Fruit fly (Drosophila melanogaster) whole organism, embryonic: ENCODE measurements around the gene Naa80.

Source experiments
- Abd-B ChIP-seq: fragments of 200-800 bp; sonication (Bioruptor generic); optimal IDR thresholded peaks from 2 replicates; lab custom pipeline; 2018; ENCODE audit warnings: missing biosample characterization, mild to moderate bottlenecking, missing genetic modification characterization, moderate library complexity
- CG10209 ChIP-seq: fragments of 200-800 bp; sonication (Bioruptor generic); optimal IDR thresholded peaks from 3 replicates; lab custom pipeline; 2017; ENCODE audit warnings: missing biosample characterization, mild to moderate bottlenecking, missing genetic modification characterization, missing genetic modification reagents
- CG11093 ChIP-seq: fragments of 200-800 bp; sonication (Bioruptor generic); IDR thresholded peaks from 3 replicates; pipeline ENCODE4 v1.3.6; 2022; ENCODE audit warnings: missing biosample characterization, missing genetic modification characterization
- CG11695 ChIP-seq: fragments of 200-800 bp; sonication (Bioruptor generic); IDR thresholded peaks from 3 replicates; pipeline ENCODE4 v1.3.6; 2022; ENCODE audit warnings: missing biosample characterization, missing genetic modification characterization
- CG12071 ChIP-seq: fragments of 200-800 bp; sonication (Bioruptor generic); optimal IDR thresholded peaks from 3 replicates; lab custom pipeline; 2018; ENCODE audit warnings: missing biosample characterization, mild to moderate bottlenecking, missing genetic modification characterization
- CG12391 ChIP-seq: fragments of 200-800 bp; sonication (Bioruptor generic); optimal IDR thresholded peaks from 3 replicates; lab custom pipeline; 2018; ENCODE audit warnings: missing biosample characterization, mild to moderate bottlenecking, missing genetic modification characterization, moderate library complexity
- CG13296 ChIP-seq: fragments of 200-800 bp; sonication (Bioruptor generic); optimal IDR thresholded peaks from 3 replicates; lab custom pipeline; 2018; ENCODE audit warnings: missing biosample characterization, mild to moderate bottlenecking, missing genetic modification characterization
- CG18262 ChIP-seq: fragments of 200-800 bp; optimal IDR thresholded peaks from 3 replicates; lab custom pipeline; 2019; ENCODE audit warnings: missing biosample characterization, mild to moderate bottlenecking, missing genetic modification characterization, moderate library complexity
- CG2116 ChIP-seq: fragments of 200-800 bp; sonication (Bioruptor generic); optimal IDR thresholded peaks from 3 replicates; lab custom pipeline; 2018; ENCODE audit warnings: missing biosample characterization, mild to moderate bottlenecking, missing genetic modification characterization
- CG2202 ChIP-seq: fragments of 200-800 bp; sonication (Bioruptor generic); optimal IDR thresholded peaks from 2 replicates; lab custom pipeline; 2018; ENCODE audit warnings: missing biosample characterization, mild to moderate bottlenecking, missing genetic modification characterization
- CG30020 ChIP-seq: fragments of 200-800 bp; optimal IDR thresholded peaks from 2 replicates; lab custom pipeline; 2019; ENCODE audit warnings: missing biosample characterization, mild to moderate bottlenecking, missing genetic modification characterization, moderate library complexity
- CG31388 ChIP-seq: fragments of 200-800 bp; sonication (Bioruptor generic); optimal IDR thresholded peaks from 2 replicates; lab custom pipeline; 2016; ENCODE audit warnings: missing biosample characterization, missing genetic modification characterization
- CG31441 ChIP-seq: fragments of 200-800 bp; sonication (Bioruptor generic); IDR thresholded peaks from 2 replicates; pipeline ENCODE4 v1.3.6; 2022; ENCODE audit warnings: missing biosample characterization, missing genetic modification characterization
- CG6765 ChIP-seq: fragments of 200-800 bp; sonication (Bioruptor generic); optimal IDR thresholded peaks from 3 replicates; lab custom pipeline; 2017; ENCODE audit warnings: missing biosample characterization, mild to moderate bottlenecking, missing genetic modification characterization
- CG7357 ChIP-seq: fragments of 200-800 bp; sonication (Bioruptor generic); IDR thresholded peaks from 3 replicates; pipeline ENCODE4 v1.3.6; 2022; ENCODE audit warnings: missing biosample characterization, missing genetic modification characterization
- CG7963 ChIP-seq: fragments of 200-800 bp; sonication (Bioruptor generic); IDR thresholded peaks from 3 replicates; pipeline ENCODE4 v1.3.6; 2022; ENCODE audit warnings: missing biosample characterization, missing genetic modification characterization; ENCODE audit not compliant: partially characterized antibody
- CG8089 ChIP-seq: fragments of 200-800 bp; sonication (Bioruptor generic); optimal IDR thresholded peaks from 3 replicates; lab custom pipeline; 2016; ENCODE audit warnings: missing biosample characterization, missing genetic modification characterization
- CTCF ChIP-seq: fragments of 200-800 bp; sonication (Bioruptor generic); optimal IDR thresholded peaks from 2 replicates; lab custom pipeline; 2017; ENCODE audit warnings: missing biosample characterization, mild to moderate bottlenecking, missing genetic modification characterization, moderate library complexity
- Camta ChIP-seq: fragments of 200-800 bp; sonication (Bioruptor generic); optimal IDR thresholded peaks from 2 replicates; lab custom pipeline; 2016; ENCODE audit warnings: missing biosample characterization, missing genetic modification characterization
- Deaf1 ChIP-seq: fragments of 200-800 bp; optimal IDR thresholded peaks from 3 replicates; lab custom pipeline; 2019; ENCODE audit warnings: missing biosample characterization, mild to moderate bottlenecking, missing genetic modification characterization, moderate library complexity
- Dfd ChIP-seq, 2 experiments: fragments of >200 bp; optimal IDR thresholded peaks; 2 replicates each; lab custom pipeline; 2017; ENCODE audit warnings: missing biosample characterization in 2 of 2, missing genetic modification characterization in 2 of 2
- Dip3 ChIP-seq: fragments of 200-800 bp; sonication (Bioruptor generic); optimal IDR thresholded peaks from 3 replicates; lab custom pipeline; 2016; ENCODE audit warnings: missing biosample characterization, missing genetic modification characterization
- E2f2 ChIP-seq: fragments of 200-800 bp; sonication (Bioruptor generic); IDR thresholded peaks from 2 replicates; pipeline ENCODE4 v1.3.6; 2022; ENCODE audit warnings: missing biosample characterization, missing genetic modification characterization
- Elba2 ChIP-seq: fragments of 200-800 bp; sonication (Bioruptor generic); optimal IDR thresholded peaks from 3 replicates; lab custom pipeline; 2016; ENCODE audit warnings: missing biosample characterization, missing genetic modification characterization
- Fer1 ChIP-seq: fragments of 200-800 bp; sonication (Bioruptor generic); optimal IDR thresholded peaks from 2 replicates; lab custom pipeline; 2017; ENCODE audit warnings: missing biosample characterization, mild to moderate bottlenecking, missing genetic modification characterization
- Gug ChIP-seq: fragments of 200-800 bp; sonication (Bioruptor generic); IDR thresholded peaks from 4 replicates; pipeline ENCODE4 v1.3.6; 2022; ENCODE audit warnings: missing biosample characterization, missing genetic modification characterization
- Hmx ChIP-seq: fragments of 200-800 bp; sonication (Bioruptor generic); optimal IDR thresholded peaks from 2 replicates; lab custom pipeline; 2016; ENCODE audit warnings: missing biosample characterization, missing genetic modification characterization
- Hr3 ChIP-seq: fragments of 200-800 bp; sonication (Bioruptor generic); optimal IDR thresholded peaks from 3 replicates; lab custom pipeline; 2016; ENCODE audit warnings: missing biosample characterization, missing genetic modification characterization
- Lpt ChIP-seq: fragments of >200 bp; optimal IDR thresholded peaks from 2 replicates; lab custom pipeline; 2018; ENCODE audit warnings: missing biosample characterization, missing genetic modification characterization
- NfI ChIP-seq: fragments of 200-800 bp; sonication (Bioruptor generic); optimal IDR thresholded peaks from 3 replicates; lab custom pipeline; 2018; ENCODE audit warnings: missing biosample characterization, mild to moderate bottlenecking, missing genetic modification characterization, moderate library complexity
- Oaz ChIP-seq: fragments of 200-800 bp; sonication (Bioruptor generic); IDR thresholded peaks from 2 replicates; pipeline ENCODE4 v1.3.6; 2022; ENCODE audit warnings: missing biosample characterization, missing genetic modification characterization
- Optix ChIP-seq: fragments of 200-800 bp; sonication (Bioruptor generic); IDR thresholded peaks from 3 replicates; pipeline ENCODE4 v1.3.6; 2022; ENCODE audit warnings: missing biosample characterization, missing genetic modification characterization
- ash1 ChIP-seq: fragments of 200-800 bp; sonication (Bioruptor generic); optimal IDR thresholded peaks from 2 replicates; lab custom pipeline; 2018; ENCODE audit warnings: missing biosample characterization, mild to moderate bottlenecking, missing genetic modification characterization
- cg ChIP-seq: fragments of 200-800 bp; sonication (Bioruptor generic); optimal IDR thresholded peaks from 3 replicates; lab custom pipeline; 2019; ENCODE audit warnings: missing biosample characterization, mild to moderate bottlenecking, missing genetic modification characterization, moderate library complexity
- chinmo ChIP-seq: fragments of 200-800 bp; sonication (Bioruptor generic); IDR thresholded peaks from 4 replicates; pipeline ENCODE4 v1.3.6; 2022; ENCODE audit warnings: missing biosample characterization, missing genetic modification characterization; ENCODE audit not compliant: partially characterized antibody
- ci ChIP-seq: fragments of 200-800 bp; sonication (Bioruptor generic); IDR thresholded peaks from 3 replicates; pipeline ENCODE4 v1.3.6; 2022; ENCODE audit warnings: missing biosample characterization, missing genetic modification characterization
- dpn ChIP-seq, 2 experiments: fragments of 200-800 bp; sonication (Bioruptor generic); optimal IDR thresholded peaks; 3 replicates each; lab custom pipeline; 2016; ENCODE audit warnings: missing biosample characterization in 2 of 2, missing genetic modification characterization in 2 of 2
- ham ChIP-seq: fragments of 200-800 bp; sonication (Bioruptor generic); IDR thresholded peaks from 2 replicates; pipeline ENCODE4 v1.3.6; 2022; ENCODE audit warnings: missing biosample characterization, missing genetic modification characterization
- hth ChIP-seq: fragments of >200 bp; optimal IDR thresholded peaks from 2 replicates; lab custom pipeline; 2017; ENCODE audit warnings: inconsistent platforms
- nau ChIP-seq: fragments of 200-800 bp; sonication (Bioruptor generic); optimal IDR thresholded peaks from 3 replicates; lab custom pipeline; 2017; ENCODE audit warnings: missing biosample characterization, mild to moderate bottlenecking, missing genetic modification characterization, missing genetic modification reagents
- pan ChIP-seq, 4 experiments: fragments of >200 bp in 3 of 4; fragments of 200-800 bp in 1 of 4; sonication (Bioruptor generic) in 1 of 4; optimal IDR thresholded peaks in 3 of 4; IDR thresholded peaks in 1 of 4; 2 replicates each; pipeline versions ENCODE4 v1.3.6 to Lab custom; 2017 to 2022; ENCODE audit warnings: missing biosample characterization in 2 of 4, missing genetic modification characterization in 2 of 4, mixed read lengths in 1 of 4
- pfk ChIP-seq: fragments of 200-800 bp; sonication (Bioruptor generic); optimal IDR thresholded peaks from 2 replicates; lab custom pipeline; 2018; ENCODE audit warnings: missing biosample characterization, mild to moderate bottlenecking, missing genetic modification characterization, moderate library complexity
- pnt ChIP-seq: fragments of 200-800 bp; sonication (Bioruptor generic); optimal IDR thresholded peaks from 3 replicates; lab custom pipeline; 2016; ENCODE audit warnings: missing biosample characterization, missing genetic modification characterization
- psq ChIP-seq: fragments of 200-800 bp; sonication (Bioruptor generic); optimal IDR thresholded peaks from 2 replicates; lab custom pipeline; 2017; ENCODE audit warnings: missing biosample characterization, missing genetic modification characterization
- row ChIP-seq: fragments of 200-800 bp; sonication (Bioruptor generic); IDR thresholded peaks from 3 replicates; pipeline ENCODE4 v1.3.6; 2022; ENCODE audit warnings: missing biosample characterization, missing genetic modification characterization
- shn ChIP-seq: fragments of 200-800 bp; sonication (Bioruptor generic); optimal IDR thresholded peaks from 3 replicates; lab custom pipeline; 2016; ENCODE audit warnings: missing biosample characterization, missing genetic modification characterization
- toy ChIP-seq: fragments of 200-800 bp; sonication (Bioruptor generic); IDR thresholded peaks from 2 replicates; pipeline ENCODE4 v1.3.6; 2022; ENCODE audit warnings: missing biosample characterization, missing genetic modification characterization
- unpg ChIP-seq: fragments of 200-800 bp; sonication (Bioruptor generic); optimal IDR thresholded peaks from 3 replicates; lab custom pipeline; 2018; ENCODE audit warnings: missing biosample characterization, mild to moderate bottlenecking, missing genetic modification characterization, moderate library complexity
- z ChIP-seq: fragments of 200-800 bp; sonication (Bioruptor generic); IDR thresholded peaks from 3 replicates; pipeline ENCODE4 v1.3.6; 2022; ENCODE audit warnings: missing biosample characterization, missing genetic modification characterization
- zen2 ChIP-seq: fragments of 200-800 bp; sonication (Bioruptor generic); IDR thresholded peaks from 3 replicates; pipeline ENCODE4 v1.3.6; 2022; ENCODE audit warnings: missing biosample characterization, missing genetic modification characterization; ENCODE audit not compliant: partially characterized antibody

Gene Naa80

DNA sequence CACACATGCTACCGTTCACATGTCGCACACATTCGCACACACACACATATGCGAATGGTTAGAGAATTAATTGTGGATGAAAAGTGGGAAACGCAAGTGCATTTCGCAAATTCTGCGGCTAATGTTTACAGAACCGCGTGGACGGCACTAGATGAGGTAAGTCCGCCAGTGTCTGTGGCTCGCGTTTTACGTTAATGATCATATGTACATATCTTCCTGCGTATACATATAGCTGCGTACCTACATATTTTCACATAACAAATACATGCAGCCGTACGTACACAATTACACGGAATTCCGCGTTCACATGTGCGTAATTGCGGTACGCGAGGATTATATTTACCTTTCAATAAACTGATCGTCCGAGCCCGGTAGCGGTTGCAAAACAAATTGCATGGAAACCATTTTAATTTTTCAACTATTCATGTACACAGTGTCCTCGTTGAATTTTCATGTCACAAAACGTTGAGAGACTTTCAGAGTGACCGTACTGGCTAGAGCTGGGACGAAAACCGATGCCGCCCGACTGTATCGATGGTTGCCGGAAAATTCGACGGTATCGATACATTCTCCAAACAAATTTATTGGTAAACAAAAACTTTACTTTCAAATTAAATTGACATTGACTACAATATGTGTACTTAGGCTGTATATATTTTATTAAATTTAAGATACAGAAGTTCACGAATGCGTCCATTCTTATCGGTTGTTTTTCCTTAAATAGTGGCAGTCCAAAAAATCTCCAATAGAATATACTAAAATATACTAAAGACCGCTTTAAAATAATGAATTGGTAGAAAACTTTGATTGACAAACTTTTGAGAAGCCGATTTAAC, 42.3 kb upstream of the Naa80 start, which contains the start of gene hyd (continued):
- no peak for TF ChIP-seq CG11695
- TF ChIP-seq Oaz (GFP tag; lab: Robert Waterston, UW), result no peak
- TF ChIP-seq hth (lab: Kevin White, UChicago), result no peak
- TF ChIP-seq pan (optimal IDR thresholded peaks at IDR 0.05; lab: Kevin White, UChicago), result no peak
- no peak for TF ChIP-seq pan (GFP tag; optimal IDR thresholded peaks at IDR 0.05 in 1 of 2, IDR thresholded peaks at IDR 0.05 in 1 of 2)
- TF ChIP-seq CTCF, result peak; percentile 34
- no peak for TF ChIP-seq Elba2 (GFP tag; lab: Kevin White, UChicago)
- TF ChIP-seq nau (GFP tag; lab: Kevin White, UChicago), result no peak
- peak; percentile 66 for TF ChIP-seq zen2 (GFP tag; lab: Robert Waterston, UW)
- TF ChIP-seq Gug, result no peak
- no peak for TF ChIP-seq pfk (GFP tag; lab: Kevin White, UChicago)
- no peak for TF ChIP-seq Lpt (GFP tag; lab: Kevin White, UChicago)
- TF ChIP-seq CG12071 (GFP tag; lab: Kevin White, UChicago), result no peak
- TF ChIP-seq CG7357 (GFP tag; lab: Robert Waterston, UW), result no peak
- no peak for TF ChIP-seq CG12391 (tag; lab: Kevin White, UChicago)
- TF ChIP-seq CG6765 (GFP tag; lab: Kevin White, UChicago), result no peak
- TF ChIP-seq Dfd (GFP tag; optimal IDR thresholded peaks at IDR 0.05; lab: Kevin White, UChicago), result no peak
- TF ChIP-seq CG2116 (GFP tag; lab: Kevin White, UChicago), result peak; percentile 80
- no peak for TF ChIP-seq CG11093 (GFP tag; lab: Robert Waterston, UW)
- no peak for TF ChIP-seq CG13296 (GFP tag; lab: Kevin White, UChicago)
- no peak for TF ChIP-seq CG18262 (tag; lab: Kevin White, UChicago)
- TF ChIP-seq Optix, result no peak
- no peak for TF ChIP-seq shn
- peak; percentile 72; the same call in 1 of the 4 replicates for TF ChIP-seq chinmo (GFP tag; lab: Robert Waterston, UW)
- TF ChIP-seq CG30020, result peak; percentile 51
- TF ChIP-seq Fer1 (GFP tag; lab: Kevin White, UChicago), result peak; percentile 13
- no peak for TF ChIP-seq ash1
- TF ChIP-seq Hr3, result no peak
- TF ChIP-seq Deaf1 (tag; lab: Kevin White, UChicago), result no peak
- TF ChIP-seq CG31441 (GFP tag; lab: Robert Waterston, UW), result no peak
- TF ChIP-seq Dip3 (GFP tag; lab: Kevin White, UChicago), result no peak
- TF ChIP-seq CG7963 (GFP tag; lab: Robert Waterston, UW), result peak; percentile 64; the same call in 2 of the 3 replicates
- TF ChIP-seq unpg (GFP tag; lab: Kevin White, UChicago), result no peak
- no peak for TF ChIP-seq Camta (GFP tag; lab: Kevin White, UChicago)
- no peak for TF ChIP-seq CG8089 (GFP tag; lab: Kevin White, UChicago)
- no peak for TF ChIP-seq ci (GFP tag; lab: Robert Waterston, UW)
- no peak for TF ChIP-seq toy (GFP tag; lab: Robert Waterston, UW)
- TF ChIP-seq pnt, result no peak
- TF ChIP-seq Hmx (GFP tag; lab: Kevin White, UChicago), result no peak
- peak; percentile 51; the same call in 1 of the 2 replicates for TF ChIP-seq E2f2
- TF ChIP-seq NfI, result no peak
- TF ChIP-seq cg (GFP tag; lab: Kevin White, UChicago), result peak; percentile 98
- no peak for TF ChIP-seq CG2202
- no peak for TF ChIP-seq psq
- no peak for TF ChIP-seq Abd-B (GFP tag; lab: Kevin White, UChicago)
- no peak for TF ChIP-seq ham (GFP tag; lab: Robert Waterston, UW)
- TF ChIP-seq CG10209 (GFP tag; lab: Kevin White, UChicago), result no peak
- peak; percentile 48; the same call in 2 of the 3 replicates for TF ChIP-seq row (GFP tag; lab: Robert Waterston, UW)
- TF ChIP-seq z, result no peak
- no peak for TF ChIP-seq CG31388 (GFP tag; lab: Kevin White, UChicago)
- no peak for TF ChIP-seq dpn (GFP tag; optimal IDR thresholded peaks at IDR 0.05; lab: Kevin White, UChicago)
